Worm (Caenorhabditis elegans): ENCODE results near the gene F01G10.4.

F01G10.4 gene

ce11 chrIV:10243276-10243675 lies 10.9 kb upstream of the F01G10.4 start, which contains the start of gene tkt-1 (continued):
- TF ChIP-seq zfp-3 (GFP tag; conservative IDR thresholded peaks at IDR 0.05): no peak
- peak; percentile 52 for TF ChIP-seq dve-1 (tag; optimal IDR thresholded peaks at IDR 0.05; ENCODE audit: insufficient read depth)
- TF ChIP-seq hlh-30 (tag; optimal IDR thresholded peaks at IDR 0.05; ENCODE audit: insufficient read depth): peak; percentile 21
- TF ChIP-seq cey-2 (tag; optimal IDR thresholded peaks at IDR 0.05; ENCODE audit: borderline replicate concordance, insufficient read depth): no peak
- TF ChIP-seq ceh-32 (tag; optimal IDR thresholded peaks at IDR 0.05; ENCODE audit: poor library complexity): no peak
- no peak for TF ChIP-seq sdz-12 (GFP tag; optimal IDR thresholded peaks at IDR 0.05)
- no peak for TF ChIP-seq lin-15B (tag; optimal IDR thresholded peaks at IDR 0.05)
- TF ChIP-seq lin-39 (tag; optimal IDR thresholded peaks at IDR 0.05): no peak
- TF ChIP-seq R02D3.7 (tag; optimal IDR thresholded peaks at IDR 0.05): no peak
- TF ChIP-seq ceh-82 (tag; optimal IDR thresholded peaks at IDR 0.05): no peak
- TF ChIP-seq F10B5.3 (tag; optimal IDR thresholded peaks at IDR 0.05): no peak
- no peak for TF ChIP-seq lin-1 (GFP tag; IDR thresholded peaks at IDR 0.05)
- TF ChIP-seq jun-1 (tag; optimal IDR thresholded peaks at IDR 0.05): no peak
- TF ChIP-seq Y75B8A.6 (GFP tag; IDR thresholded peaks at IDR 0.05): 0 out of 2 replicates have a peak, but pooled peaks have one; percentile 41
- TF ChIP-seq nhr-42 (GFP tag; IDR thresholded peaks at IDR 0.05): no peak
- TF ChIP-seq F26F4.8 (GFP tag; conservative IDR thresholded peaks at IDR 0.05): no peak
- TF ChIP-seq egl-27 (tag; optimal IDR thresholded peaks at IDR 0.05): no peak
- no peak for TF ChIP-seq aha-1 (tag)
- peak; percentile 19; the same call in 1 of the 2 replicates for TF ChIP-seq php-3 (GFP tag; IDR thresholded peaks at IDR 0.05)
- no peak for TF ChIP-seq spr-1 (tag; optimal IDR thresholded peaks at IDR 0.05)
- TF ChIP-seq ZK546.5 (tag; optimal IDR thresholded peaks at IDR 0.05): no peak
- no peak for TF ChIP-seq vab-7 (GFP tag; IDR thresholded peaks at IDR 0.05)
- TF ChIP-seq aly-2 (tag; optimal IDR thresholded peaks at IDR 0.05): no peak
- no peak for TF ChIP-seq D1046.2 (GFP tag; IDR thresholded peaks at IDR 0.05)
- TF ChIP-seq lsy-2 (tag; optimal IDR thresholded peaks at IDR 0.05): peak in 1 of 2 experiments; percentile 9
- TF ChIP-seq F44E2.7 (GFP tag; IDR thresholded peaks at IDR 0.05): no peak
- no peak for TF ChIP-seq nhr-111 (GFP tag; optimal IDR thresholded peaks at IDR 0.05)
- TF ChIP-seq daf-16 (GFP tag; optimal IDR thresholded peaks at IDR 0.05): no peak
- TF ChIP-seq daf-16 (tag; optimal IDR thresholded peaks at IDR 0.05): peak; percentile 94
- TF ChIP-seq hmg-1.1 (GFP tag; IDR thresholded peaks at IDR 0.05): no peak
- TF ChIP-seq pha-4 (GFP tag; IDR thresholded peaks at IDR 0.05): no peak
- TF ChIP-seq pha-4 (tag; optimal IDR thresholded peaks at IDR 0.05): no peak
- TF ChIP-seq dpl-1 (GFP tag; optimal IDR thresholded peaks at IDR 0.05): no peak
- TF ChIP-seq hif-1 (tag; optimal IDR thresholded peaks at IDR 0.05): no peak
- TF ChIP-seq tag-97 (GFP tag; IDR thresholded peaks at IDR 0.05): no peak
- TF ChIP-seq tra-1 (GFP tag; IDR thresholded peaks at IDR 0.05): 0 out of 2 replicates have a peak, but pooled peaks have one; percentile 18
- TF ChIP-seq mep-1 (tag; optimal IDR thresholded peaks at IDR 0.05): peak; percentile 2
- no peak for TF ChIP-seq F49E8.2 (tag; optimal IDR thresholded peaks at IDR 0.05; ENCODE audit: borderline replicate concordance)
- TF ChIP-seq lin-13 (GFP tag; optimal IDR thresholded peaks at IDR 0.05): peak; percentile 10
- no peak for TF ChIP-seq daf-19 (GFP tag; conservative IDR thresholded peaks at IDR 0.05)
- TF ChIP-seq mes-2 (tag; optimal IDR thresholded peaks at IDR 0.05; ENCODE audit: poor library complexity, severe bottlenecking): no peak
- TF ChIP-seq T26A8.4 (GFP tag; IDR thresholded peaks at IDR 0.05): no peak
- no peak for TF ChIP-seq Y105C5A.15 (GFP tag; IDR thresholded peaks at IDR 0.05)
- TF ChIP-seq dmd-6 (GFP tag; IDR thresholded peaks at IDR 0.05): peak; percentile 72
- no peak for TF ChIP-seq egl-43 (GFP tag; IDR thresholded peaks at IDR 0.05)
- TF ChIP-seq pqm-1 (tag; optimal IDR thresholded peaks at IDR 0.05): peak; percentile 71
- TF ChIP-seq unc-62 (GFP tag; optimal IDR thresholded peaks at IDR 0.05 in 1 of 2): no peak
- no peak for TF ChIP-seq unc-62 (tag; optimal IDR thresholded peaks at IDR 0.05)
- no peak for TF ChIP-seq mdl-1 (tag; optimal IDR thresholded peaks at IDR 0.05)
- no peak for TF ChIP-seq unc-39 (tag; optimal IDR thresholded peaks at IDR 0.05)
- peak; percentile 25 for TF ChIP-seq nhr-48 (tag; optimal IDR thresholded peaks at IDR 0.05)
- TF ChIP-seq ceh-44 (GFP tag; IDR thresholded peaks at IDR 0.05): no peak

Measured in whole organism, L4 larva.